Fruit fly (Drosophila melanogaster): Measurements from ENCODE around the gene CG1090.

CG1090 gene

DNA sequence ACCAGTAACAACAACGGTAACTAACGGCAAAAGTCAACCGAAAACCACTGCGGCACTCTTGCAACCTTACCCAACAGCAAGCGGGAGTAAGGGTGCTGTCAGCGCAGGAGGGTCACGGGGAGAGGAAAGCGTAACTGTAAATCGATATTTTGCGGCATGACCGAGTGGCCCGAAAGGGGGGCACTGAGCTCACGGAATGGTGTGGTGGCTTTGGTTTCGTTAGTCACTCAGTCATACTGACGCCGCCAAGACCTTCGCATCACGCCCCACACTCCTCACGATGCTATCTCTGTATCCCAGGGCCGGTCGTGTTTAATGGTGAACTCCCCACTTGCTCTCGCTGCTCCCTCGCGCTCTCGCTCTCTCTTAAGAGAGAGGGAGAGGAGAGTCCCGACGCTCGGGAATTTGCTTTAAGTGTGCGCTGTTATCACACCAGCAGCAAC lies 1.0 kb downstream of the CG1090 start (continued):
- TF ChIP-seq esg (GFP tag; conservative IDR thresholded peaks at IDR 0.05) (no peak), jigr1 (GFP tag; IDR thresholded peaks at IDR 0.05) (no peak), Dp (GFP tag; optimal IDR thresholded peaks at IDR 0.05) (no peak), Myb (GFP tag; optimal IDR thresholded peaks at IDR 0.05) (no peak), Max (GFP tag; optimal IDR thresholded peaks at IDR 0.05) (no peak), CG12155 (GFP tag; optimal IDR thresholded peaks at IDR 0.05) (no peak), her (GFP tag; optimal IDR thresholded peaks at IDR 0.05) (no peak), bigmax (GFP tag; optimal IDR thresholded peaks at IDR 0.05) (no peak), lilli (GFP tag; optimal IDR thresholded peaks at IDR 0.05) (no peak), schlank (tag; optimal IDR thresholded peaks at IDR 0.05) (no peak), pita (GFP tag; optimal IDR thresholded peaks at IDR 0.05) (no peak), cwo (GFP tag; optimal IDR thresholded peaks at IDR 0.05) (no peak), Hr51 (GFP tag; optimal IDR thresholded peaks at IDR 0.05) (peak in 1 of 2 experiments; percentile 54), CG14710 (tag; optimal IDR thresholded peaks at IDR 0.05) (no peak)

dm6 chr3R:4362010-4362409 lies 2.3 kb downstream of the CG1090 start:
- TF ChIP-seq sr (GFP tag; IDR thresholded peaks at IDR 0.05) (no peak), CG18476 (GFP tag; optimal IDR thresholded peaks at IDR 0.05) (no peak), CG9437 (GFP tag; optimal IDR thresholded peaks at IDR 0.05) (no peak), CG3163 (GFP tag; optimal IDR thresholded peaks at IDR 0.05) (no peak), grn (GFP tag; optimal IDR thresholded peaks at IDR 0.05) (no peak), CG2120 (GFP tag; optimal IDR thresholded peaks at IDR 0.05) (no peak), CG17612 (GFP tag; IDR thresholded peaks at IDR 0.05) (no peak), Ets97D (GFP tag; optimal IDR thresholded peaks at IDR 0.05) (no peak), klu (GFP tag; IDR thresholded peaks at IDR 0.05) (no peak), HmgZ (tag; optimal IDR thresholded peaks at IDR 0.05) (no peak), sug (tag; optimal IDR thresholded peaks at IDR 0.05) (no peak), CG1603 (tag; optimal IDR thresholded peaks at IDR 0.05) (no peak), GATAe (GFP tag; conservative IDR thresholded peaks at IDR 0.05) (no peak)

dm6 chr3R:4378363-4379354 lies 19.0 kb downstream of the CG1090 start, which contains the start of gene Sfxn1-3:
Gene Sfxn1-3 (plus strand): TSS chr3R:4378600.
- TF ChIP-seq Adf1 (GFP tag; IDR thresholded peaks at IDR 0.05) (peak; percentile 61; the same call in 1 of the 2 replicates), CG16863 (GFP tag; optimal IDR thresholded peaks at IDR 0.05) (peak; percentile 10), Asciz (GFP tag; optimal IDR thresholded peaks at IDR 0.05) (peak; percentile 58), ttk (GFP tag; IDR thresholded peaks at IDR 0.05) (peak; percentile 55; the same call in 1 of the 2 replicates), CG6854 (GFP tag; optimal IDR thresholded peaks at IDR 0.05) (peak; percentile 61), CG6254 (GFP tag; optimal IDR thresholded peaks at IDR 0.05) (no peak), Atf6 (GFP tag; IDR thresholded peaks at IDR 0.05) (peak; percentile 24), kay (GFP tag; optimal IDR thresholded peaks at IDR 0.05) (peak; percentile 16), CG1233 (GFP tag; optimal IDR thresholded peaks at IDR 0.05) (peak; percentile 23), CG15514 (GFP tag; optimal IDR thresholded peaks at IDR 0.05) (peak; percentile 51), CG31365 (tag; optimal IDR thresholded peaks at IDR 0.05) (peak; percentile 11), gcm (GFP tag; optimal IDR thresholded peaks at IDR 0.05) (peak; percentile 16), Dbx (GFP tag; IDR thresholded peaks at IDR 0.05) (peak; percentile 57; the same call in 1 of the 3 replicates), Elba2 (GFP tag; optimal IDR thresholded peaks at IDR 0.05) (no peak), HHEX (GFP tag; optimal IDR thresholded peaks at IDR 0.05) (peak; percentile 27), pros (GFP tag; optimal IDR thresholded peaks at IDR 0.05) (peak; percentile 65), Pdp1 (GFP tag; optimal IDR thresholded peaks at IDR 0.05) (peak; percentile 13 to 99), CG13123 (GFP tag; optimal IDR thresholded peaks at IDR 0.05) (no peak), H15 (GFP tag; IDR thresholded peaks at IDR 0.05) (0 out of 3 replicates have a peak, but pooled peaks have one; percentile 2), CG14710 (tag; optimal IDR thresholded peaks at IDR 0.05) (peak; percentile 2), al (GFP tag; IDR thresholded peaks at IDR 0.05) (no peak)

Measured in whole organism, embryonic.